Fruit fly (Drosophila melanogaster) whole organism, embryonic: Measurements from ENCODE around the gene Adgf-C.

ENCODE experiments used
- CG1647 ChIP-seq: fragments of 200-800 bp; sonication (Bioruptor generic); optimal IDR thresholded peaks from 3 replicates; lab custom pipeline; 2016; ENCODE audit warnings: missing biosample characterization, missing genetic modification characterization
- CG32532 ChIP-seq: fragments of 200-800 bp; sonication (Bioruptor generic); IDR thresholded peaks from 2 replicates; pipeline ENCODE4 v1.3.6; 2022; ENCODE audit warnings: missing biosample characterization, missing genetic modification characterization
- CG3407 ChIP-seq: fragments of 200-800 bp; sonication (Bioruptor generic); optimal IDR thresholded peaks from 2 replicates; lab custom pipeline; 2018; ENCODE audit warnings: missing biosample characterization, mild to moderate bottlenecking, missing genetic modification characterization
- NC2β ChIP-seq: fragments of 200-800 bp; sonication (Bioruptor generic); optimal IDR thresholded peaks from 2 replicates; lab custom pipeline; 2016; ENCODE audit warnings: missing biosample characterization, missing genetic modification characterization
- Rx ChIP-seq: fragments of 200-800 bp; sonication (Bioruptor generic); IDR thresholded peaks from 2 replicates; pipeline ENCODE4 v1.3.6; 2022; ENCODE audit warnings: missing biosample characterization, missing genetic modification characterization
- btn ChIP-seq: fragments of 200-800 bp; sonication (Bioruptor generic); optimal IDR thresholded peaks from 2 replicates; lab custom pipeline; 2016; ENCODE audit warnings: missing biosample characterization, missing genetic modification characterization
- caup ChIP-seq: fragments of 200-800 bp; sonication (Bioruptor generic); optimal IDR thresholded peaks from 3 replicates; lab custom pipeline; 2017; ENCODE audit warnings: missing biosample characterization, mild to moderate bottlenecking, missing genetic modification characterization, moderate library complexity; ENCODE audit not compliant: severe bottlenecking
- zen2 ChIP-seq: fragments of 200-800 bp; sonication (Bioruptor generic); IDR thresholded peaks from 3 replicates; pipeline ENCODE4 v1.3.6; 2022; ENCODE audit warnings: missing biosample characterization, missing genetic modification characterization; ENCODE audit not compliant: partially characterized antibody

DNA sequence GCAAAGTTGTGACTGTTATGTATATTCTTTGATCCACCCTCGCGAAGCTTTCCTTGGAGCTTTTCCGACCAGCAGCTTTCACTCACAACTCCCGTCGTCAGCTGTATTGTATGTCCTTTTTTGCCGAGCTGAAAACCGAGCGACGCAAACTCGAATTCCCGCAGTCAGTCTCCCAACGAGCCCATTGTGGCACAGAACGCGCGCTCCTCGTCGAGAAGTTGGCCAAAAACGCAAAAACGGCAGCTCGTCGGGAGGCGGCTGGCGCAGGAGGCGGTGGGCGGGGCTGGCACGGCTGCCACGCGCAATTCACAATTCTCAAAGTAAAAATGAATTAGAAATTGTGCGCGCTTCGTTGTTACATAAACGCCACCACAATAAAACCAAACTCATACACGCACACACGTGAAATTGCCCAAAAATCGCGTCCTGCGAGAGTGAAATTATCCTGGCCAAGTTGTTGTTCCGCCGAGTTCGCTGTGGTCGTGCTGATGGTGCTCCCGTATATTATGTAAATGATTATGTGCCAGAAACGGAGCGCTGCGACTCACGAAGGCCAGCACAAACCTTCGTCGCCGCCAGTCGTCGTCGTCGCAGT, 28.8 kb downstream of the Adgf-C start:
- TF ChIP-seq zen2 (GFP tag; lab: Robert Waterston, UW) = no peak
- no peak for TF ChIP-seq caup
- TF ChIP-seq CG1647 (GFP tag; lab: Kevin White, UChicago) = no peak
- TF ChIP-seq btn (GFP tag; lab: Kevin White, UChicago) = no peak
- TF ChIP-seq NC2β = no peak
- TF ChIP-seq CG3407 = no peak
- TF ChIP-seq Rx (GFP tag; lab: Robert Waterston, UW) = no peak
- TF ChIP-seq CG32532 (GFP tag; lab: Robert Waterston, UW) = no peak
